Worm (Caenorhabditis elegans) whole organism, midembryonic: ENCODE results near the gene cul-1.

ENCODE experiments used
- T22C8.4 ChIP-seq: fragments of 200-800 bp; sonication (Bioruptor generic); IDR thresholded peaks from 2 replicates; pipeline ENCODE4 v1.3.6; 2022; ENCODE audit warnings: missing genetic modification characterization, missing compliant biosample characterization
- cog-1 ChIP-seq: sonication (generic microtip); optimal IDR thresholded peaks from 2 replicates; lab custom pipeline; 2016; ENCODE audit warnings: missing genetic modification characterization, missing compliant biosample characterization
- flt-1 ChIP-seq: fragments of 200-800 bp; sonication (Bioruptor generic); IDR thresholded peaks from 2 replicates; pipeline ENCODE4 v1.3.6; 2022; ENCODE audit warnings: missing genetic modification characterization, missing compliant biosample characterization
- klf-2 ChIP-seq: fragments of 200-800 bp; sonication (Bioruptor generic); conservative IDR thresholded peaks from 2 replicates; pipeline ENCODE4 v1.3.6; 2022; ENCODE audit warnings: missing genetic modification reagents, missing genetic modification characterization, missing compliant biosample characterization
- med-1 ChIP-seq: sonication (generic microtip); optimal IDR thresholded peaks from 2 replicates; lab custom pipeline; 2017; ENCODE audit warnings: missing genetic modification characterization, mild to moderate bottlenecking, missing compliant biosample characterization, antibody characterized with exemption, missing genetic modification reagents; ENCODE audit not compliant: insufficient read depth
- ref-1 ChIP-seq: fragments of 200-800 bp; sonication (Bioruptor generic); conservative IDR thresholded peaks from 2 replicates; pipeline ENCODE4 v1.3.6; 2022; ENCODE audit warnings: missing genetic modification reagents, missing genetic modification characterization, missing compliant biosample characterization
- tab-1 ChIP-seq: fragments of 200-800 bp; sonication (Bioruptor generic); IDR thresholded peaks from 2 replicates; pipeline ENCODE4 v1.3.6; 2022; ENCODE audit warnings: missing genetic modification characterization, missing compliant biosample characterization
- ztf-23 ChIP-seq: fragments of 200-800 bp; sonication (Bioruptor generic); IDR thresholded peaks from 2 replicates; pipeline ENCODE4 v1.3.6; 2022; ENCODE audit warnings: missing genetic modification reagents, missing genetic modification characterization, missing compliant biosample characterization
- ztf-29 ChIP-seq: fragments of 200-800 bp; sonication (Bioruptor generic); IDR thresholded peaks from 2 replicates; pipeline ENCODE4 v1.3.6; 2022; ENCODE audit warnings: missing genetic modification reagents, missing genetic modification characterization, missing compliant biosample characterization

Gene cul-1

ce11 chrIII:10474945-10475344, 3.9 kb downstream of the cul-1 start, which contains the start of gene D2045.9:
D2045.9 (plus strand) TSS chrIII:10475245.
- no peak for TF ChIP-seq tab-1 (GFP tag; lab: Robert Waterston, UW)
- TF ChIP-seq ztf-29 (GFP tag; lab: Robert Waterston, UW) = no peak
- TF ChIP-seq klf-2 (GFP tag; lab: Robert Waterston, UW) = no peak

- TF ChIP-seq ref-1 (no peak), tab-1 (GFP tag; lab: Robert Waterston, UW) (no peak), klf-2 (GFP tag; lab: Robert Waterston, UW) (no peak), med-1 (GFP tag; lab: Kevin White, UChicago) (no peak), flt-1 (GFP tag; lab: Robert Waterston, UW) (no peak), cog-1 (tag; lab: Kevin White, UChicago) (no peak), ztf-23 (GFP tag; lab: Robert Waterston, UW) (no peak), T22C8.4 (no peak), ztf-29 (GFP tag; lab: Robert Waterston, UW) (no peak)
Measured at ce11 chrIII:10479180-10479579, 8.1 kb downstream of the cul-1 start, which contains the start of gene D2045.7. D2045.7 (plus strand) TSS chrIII:10479480.

ce11 chrIII:10481497-10481896, 10.5 kb downstream of the cul-1 start:
- TF ChIP-seq klf-2 (GFP tag; lab: Robert Waterston, UW) (no peak), cog-1 (tag; lab: Kevin White, UChicago) (no peak), flt-1 (GFP tag; lab: Robert Waterston, UW) (no peak), ref-1 (no peak), ztf-29 (GFP tag; lab: Robert Waterston, UW) (no peak), med-1 (GFP tag; lab: Kevin White, UChicago) (no peak), tab-1 (GFP tag; lab: Robert Waterston, UW) (no peak), T22C8.4 (no peak), ztf-23 (GFP tag; lab: Robert Waterston, UW) (no peak)

- TF ChIP-seq tab-1 (GFP tag; lab: Robert Waterston, UW) (no peak), klf-2 (GFP tag; lab: Robert Waterston, UW) (no peak), ztf-29 (GFP tag; lab: Robert Waterston, UW) (no peak), ztf-23 (GFP tag; lab: Robert Waterston, UW) (no peak), T22C8.4 (no peak), flt-1 (GFP tag; lab: Robert Waterston, UW) (no peak), med-1 (GFP tag; lab: Kevin White, UChicago) (no peak), ref-1 (no peak), cog-1 (tag; lab: Kevin White, UChicago) (no peak)
Measured at ce11 chrIII:10481988-10482387, 11.0 kb downstream of the cul-1 start, which contains the start of gene D2045.8. D2045.8 (plus strand) TSS chrIII:10482288.

ce11 chrIII:10486455-10486854, 15.4 kb downstream of the cul-1 start:
- TF ChIP-seq T22C8.4 = no peak
- no peak for TF ChIP-seq flt-1 (GFP tag; lab: Robert Waterston, UW)
- no peak for TF ChIP-seq cog-1 (tag; lab: Kevin White, UChicago)

ce11 chrIII:10488052-10488451, 17.0 kb downstream of the cul-1 start, which contains the start of gene ptr-25:
ptr-25 (plus strand) TSS chrIII:10488124.
- TF ChIP-seq ztf-23 (GFP tag; lab: Robert Waterston, UW) (no peak), T22C8.4 (no peak), ztf-29 (GFP tag; lab: Robert Waterston, UW) (no peak), tab-1 (GFP tag; lab: Robert Waterston, UW) (no peak), flt-1 (GFP tag; lab: Robert Waterston, UW) (no peak), med-1 (GFP tag; lab: Kevin White, UChicago) (no peak), klf-2 (GFP tag; lab: Robert Waterston, UW) (no peak), ref-1 (no peak), cog-1 (tag; lab: Kevin White, UChicago) (no peak)

ce11 chrIII:10503753-10504152, 32.7 kb downstream of the cul-1 start, which contains the start of gene rab-33:
rab-33 (minus strand) TSS chrIII:10503853.
- TF ChIP-seq klf-2 (GFP tag; lab: Robert Waterston, UW) = no peak
- TF ChIP-seq med-1 (GFP tag; lab: Kevin White, UChicago) = no peak
- TF ChIP-seq T22C8.4 = no peak

- TF ChIP-seq ztf-23 (GFP tag; lab: Robert Waterston, UW) (no peak), klf-2 (GFP tag; lab: Robert Waterston, UW) (no peak), T22C8.4 (no peak), flt-1 (GFP tag; lab: Robert Waterston, UW) (no peak)
Measured at ce11 chrIII:10505182-10505581, 34.1 kb downstream of the cul-1 start, which contains the start of the genes taf-11.3 and urm-1. taf-11.3 (minus strand) TSS chrIII:10505250. urm-1 (plus strand) TSS chrIII:10505480.

ce11 chrIII:10505943-10506698, 35.1 kb downstream of the cul-1 start:
- TF ChIP-seq tab-1 (GFP tag; lab: Robert Waterston, UW) (no peak), T22C8.4 (no peak), flt-1 (GFP tag; lab: Robert Waterston, UW) (no peak), ztf-23 (GFP tag; lab: Robert Waterston, UW) (no peak), ztf-29 (GFP tag; lab: Robert Waterston, UW) (no peak), cog-1 (tag; lab: Kevin White, UChicago) (no peak), ref-1 (no peak), klf-2 (GFP tag; lab: Robert Waterston, UW) (no peak), med-1 (GFP tag; lab: Kevin White, UChicago) (no peak)
